Fruit fly (Drosophila melanogaster) whole organism, wandering third instar larva: ENCODE measurements around the gene Ugt302K1.

Experiments used
- Abd-B ChIP-seq: fragments of >200 bp; optimal IDR thresholded peaks from 2 replicates; lab custom pipeline; 2017; ENCODE audit warnings: missing biosample characterization, missing genetic modification characterization
- CrebA ChIP-seq: fragments of 200-800 bp; sonication (Bioruptor generic); optimal IDR thresholded peaks from 2 replicates; lab custom pipeline; 2016; ENCODE audit warnings: missing biosample characterization, mild to moderate bottlenecking, missing genetic modification characterization, borderline replicate concordance
- Dfd ChIP-seq: fragments of >200 bp; optimal IDR thresholded peaks from 2 replicates; lab custom pipeline; 2017; ENCODE audit warnings: missing biosample characterization, missing genetic modification characterization
- Dif ChIP-seq: fragments of 200-275, 200-300 bp; sonication (Bioruptor generic); optimal IDR thresholded peaks from 2 replicates; lab custom pipeline; 2018; ENCODE audit warnings: missing biosample characterization, missing genetic modification characterization; ENCODE audit not compliant: partially characterized antibody
- GATAd ChIP-seq: sonication (Bioruptor generic); optimal IDR thresholded peaks from 2 replicates; lab custom pipeline; 2016; ENCODE audit warnings: missing biosample characterization, missing genetic modification characterization
- HLH106 ChIP-seq: fragments of 200-800 bp; optimal IDR thresholded peaks from 3 replicates; lab custom pipeline; 2019; ENCODE audit warnings: missing biosample characterization, mild to moderate bottlenecking, missing genetic modification characterization, moderate library complexity
- Hnf4 ChIP-seq: fragments of 200-800 bp; sonication (Bioruptor generic); optimal IDR thresholded peaks from 2 replicates; lab custom pipeline; 2016; ENCODE audit warnings: missing biosample characterization, mild to moderate bottlenecking, missing genetic modification characterization
- Hr78 ChIP-seq: fragments of >200 bp; optimal IDR thresholded peaks from 2 replicates; lab custom pipeline; 2017; ENCODE audit warnings: missing biosample characterization, missing genetic modification characterization
- Jra ChIP-seq: sonication (Bioruptor generic); optimal IDR thresholded peaks from 2 replicates; lab custom pipeline; 2016; ENCODE audit warnings: missing biosample characterization, missing genetic modification characterization
- Mio ChIP-seq: sonication (Bioruptor generic); optimal IDR thresholded peaks from 2 replicates; lab custom pipeline; 2016; ENCODE audit warnings: missing biosample characterization, missing genetic modification characterization
- Myc ChIP-seq: fragments of >200 bp; optimal IDR thresholded peaks from 2 replicates; lab custom pipeline; 2017
- N ChIP-seq: fragments of >200 bp; optimal IDR thresholded peaks from 2 replicates; lab custom pipeline; 2018; ENCODE audit warnings: missing biosample characterization, missing external identifiers, missing genetic modification characterization
- OdsH ChIP-seq: fragments of 200-800 bp; sonication (Bioruptor generic); optimal IDR thresholded peaks from 2 replicates; lab custom pipeline; 2016; ENCODE audit warnings: missing biosample characterization, mild to moderate bottlenecking, missing genetic modification characterization
- Rel ChIP-seq, 2 experiments: fragments of 200-800 bp; sonication (Bioruptor generic) in 1 of 2; optimal IDR thresholded peaks; 2 replicates in 1 of 2; 3 replicates in 1 of 2; lab custom pipeline; 2016 to 2019; ENCODE audit warnings: mild to moderate bottlenecking in 2 of 2, missing biosample characterization in 2 of 2, missing genetic modification characterization in 2 of 2, moderate library complexity in 1 of 2
- Vsx2 ChIP-seq: fragments of 200-300, 225-300 bp; sonication (Bioruptor generic); optimal IDR thresholded peaks from 2 replicates; lab custom pipeline; 2018; ENCODE audit warnings: missing biosample characterization, missing genetic modification characterization; ENCODE audit not compliant: partially characterized antibody
- br ChIP-seq: fragments of 200-800 bp; sonication (Bioruptor generic); optimal IDR thresholded peaks from 2 replicates; lab custom pipeline; 2016; ENCODE audit warnings: missing biosample characterization, missing genetic modification characterization
- brk ChIP-seq: fragments of 200-800 bp; sonication (Bioruptor generic); optimal IDR thresholded peaks from 2 replicates; lab custom pipeline; 2016; ENCODE audit warnings: missing biosample characterization, mild to moderate bottlenecking, missing genetic modification characterization
- dl ChIP-seq, 2 experiments: fragments of 175-275, 200-275 bp in 1 of 2; fragments of 200-275 bp in 1 of 2; sonication (Bioruptor generic); optimal IDR thresholded peaks; lab custom pipeline; 2018; ENCODE audit warnings: mild to moderate bottlenecking in 2 of 2, missing biosample characterization in 2 of 2, missing genetic modification characterization in 2 of 2, moderate library complexity in 2 of 2; ENCODE audit not compliant: partially characterized antibody in 2 of 2, insufficient read depth in 1 of 2
- dmrt93B ChIP-seq: fragments of 200-800 bp; sonication (Bioruptor generic); optimal IDR thresholded peaks from 2 replicates; lab custom pipeline; 2018; ENCODE audit warnings: missing biosample characterization, mild to moderate bottlenecking, missing genetic modification characterization
- ey ChIP-seq: fragments of 200-800 bp; sonication (Bioruptor generic); optimal IDR thresholded peaks from 2 replicates; lab custom pipeline; 2016; ENCODE audit warnings: missing biosample characterization, missing genetic modification characterization
- foxo ChIP-seq, 2 experiments: fragments of 200-800 bp; sonication (Bioruptor generic); optimal IDR thresholded peaks; 2 replicates in 1 of 2; 3 replicates in 1 of 2; lab custom pipeline; 2016 to 2017; ENCODE audit warnings: missing biosample characterization in 2 of 2, missing genetic modification characterization in 2 of 2
- fru ChIP-seq: fragments of 200-800 bp; sonication (Bioruptor generic); optimal IDR thresholded peaks from 3 replicates; lab custom pipeline; 2016; ENCODE audit warnings: missing biosample characterization, mild to moderate bottlenecking, missing genetic modification characterization
- h ChIP-seq: fragments of 200-800 bp; sonication (Bioruptor generic); optimal IDR thresholded peaks from 3 replicates; lab custom pipeline; 2016; ENCODE audit warnings: missing biosample characterization, mild to moderate bottlenecking, missing genetic modification characterization
- jim ChIP-seq: fragments of 175-275, 200-325 bp; sonication (Bioruptor generic); optimal IDR thresholded peaks from 2 replicates; lab custom pipeline; 2016; ENCODE audit warnings: missing biosample characterization, mild to moderate bottlenecking, missing genetic modification characterization
- lola ChIP-seq: fragments of >200 bp; optimal IDR thresholded peaks from 2 replicates; lab custom pipeline; 2017; ENCODE audit warnings: missing biosample characterization, missing genetic modification characterization
- pan ChIP-seq: fragments of >200 bp; optimal IDR thresholded peaks from 2 replicates; lab custom pipeline; 2017
- psq ChIP-seq: fragments of 200-800 bp; sonication (Bioruptor generic); optimal IDR thresholded peaks from 3 replicates; lab custom pipeline; 2017; ENCODE audit warnings: missing biosample characterization, mild to moderate bottlenecking, missing genetic modification characterization, moderate library complexity
- rgr ChIP-seq: fragments of 200-800 bp; sonication (Bioruptor generic); optimal IDR thresholded peaks from 3 replicates; lab custom pipeline; 2016; ENCODE audit warnings: missing biosample characterization, mild to moderate bottlenecking, missing genetic modification characterization
- sage ChIP-seq: fragments of 200-800 bp; sonication (Bioruptor generic); optimal IDR thresholded peaks from 2 replicates; lab custom pipeline; 2016; ENCODE audit warnings: missing biosample characterization, mild to moderate bottlenecking, missing genetic modification characterization
- sv ChIP-seq: fragments of 200-800 bp; sonication (Bioruptor generic); optimal IDR thresholded peaks from 3 replicates; lab custom pipeline; 2016; ENCODE audit warnings: missing biosample characterization, missing genetic modification characterization
- usp ChIP-seq: fragments of >200 bp; optimal IDR thresholded peaks from 2 replicates; lab custom pipeline; 2017; ENCODE audit warnings: missing biosample characterization, missing genetic modification characterization
- woc ChIP-seq: sonication (Bioruptor generic); optimal IDR thresholded peaks from 2 replicates; lab custom pipeline; 2016; ENCODE audit warnings: missing biosample characterization, mild to moderate bottlenecking, missing genetic modification characterization

Gene Ugt302K1

DNA sequence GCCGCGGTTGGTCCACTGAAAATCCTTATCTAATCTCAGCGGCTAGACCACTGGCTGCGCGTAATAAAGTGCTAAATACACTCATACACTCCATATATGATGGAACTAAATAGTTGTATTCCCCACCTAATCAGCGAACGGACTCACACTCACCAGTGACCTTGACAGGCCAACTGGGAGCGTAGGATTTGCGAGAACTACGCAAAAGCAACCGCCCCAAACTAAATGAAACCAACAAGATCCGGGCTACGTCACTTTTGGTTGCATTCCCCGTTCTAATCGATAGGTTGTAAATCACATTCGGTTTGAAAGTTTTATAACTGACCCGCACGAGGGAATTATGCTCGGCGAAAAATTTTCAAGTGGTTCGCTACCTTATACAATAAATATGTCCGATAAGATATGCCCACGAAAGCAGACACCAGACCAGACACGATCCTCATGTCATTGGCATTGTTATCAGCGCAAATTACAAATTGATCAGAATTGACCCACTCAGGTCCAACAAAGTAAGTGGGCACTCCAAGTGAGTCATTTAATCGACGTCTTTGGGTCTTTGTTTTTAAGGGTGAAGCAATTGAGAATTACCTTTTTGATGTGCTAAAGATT is 45.7 kb upstream of the Ugt302K1 start:
- TF ChIP-seq dl (GFP tag; optimal IDR thresholded peaks at IDR 0.05; lab: Kevin White, UChicago; ENCODE audit: insufficient read depth in 1 of 2, partially characterized antibody in 2 of 2) (no peak), woc (GFP tag; lab: Kevin White, UChicago) (no peak), lola (no peak), jim (GFP tag; lab: Kevin White, UChicago) (no peak), Abd-B (GFP tag; lab: Kevin White, UChicago) (no peak), N (GFP tag; lab: Kevin White, UChicago) (no peak), h (GFP tag; lab: Kevin White, UChicago) (peak; percentile 36), fru (no peak), Rel (GFP tag; optimal IDR thresholded peaks at IDR 0.05; lab: Kevin White, UChicago) (no peak), Rel (tag; optimal IDR thresholded peaks at IDR 0.05; lab: Kevin White, UChicago) (peak; percentile 47), GATAd (GFP tag; lab: Kevin White, UChicago) (no peak), Mio (GFP tag; lab: Kevin White, UChicago) (no peak), dmrt93B (GFP tag; lab: Kevin White, UChicago) (no peak), Dif (GFP tag; lab: Kevin White, UChicago) (no peak), OdsH (GFP tag; lab: Kevin White, UChicago) (no peak), Myc (lab: Kevin White, UChicago) (no peak)

DNA sequence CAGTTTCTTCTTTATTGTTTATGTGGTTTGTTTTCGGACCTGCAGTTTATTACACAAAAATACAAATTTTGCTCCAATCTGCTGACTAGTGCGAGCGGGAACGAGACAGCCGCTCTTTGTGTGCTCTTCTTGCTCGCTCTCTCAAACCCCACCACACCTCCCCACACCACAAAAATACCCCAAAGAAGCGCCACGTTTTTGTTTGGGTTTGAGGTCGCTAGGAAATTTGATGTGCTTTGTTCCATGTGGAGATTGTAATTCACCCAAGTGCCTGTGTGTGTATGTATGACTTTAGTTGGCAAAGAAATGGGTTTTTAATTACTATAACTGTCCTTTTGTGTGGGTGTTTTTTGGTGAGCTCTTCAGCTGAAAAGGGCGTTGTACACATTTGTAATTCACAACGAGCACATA is 44.4 kb upstream of the Ugt302K1 start:
- TF ChIP-seq Rel (GFP tag; optimal IDR thresholded peaks at IDR 0.05; lab: Kevin White, UChicago), result no peak
- TF ChIP-seq Rel (tag; optimal IDR thresholded peaks at IDR 0.05; lab: Kevin White, UChicago), result peak; percentile 75
- no peak for TF ChIP-seq GATAd (GFP tag; lab: Kevin White, UChicago)
- no peak for TF ChIP-seq usp (GFP tag; lab: Kevin White, UChicago)
- peak; percentile 29 for TF ChIP-seq h (GFP tag; lab: Kevin White, UChicago)
- peak; percentile 19 for TF ChIP-seq Dif (GFP tag; lab: Kevin White, UChicago)
- TF ChIP-seq psq (GFP tag; lab: Kevin White, UChicago), result peak; percentile 48
- TF ChIP-seq woc (GFP tag; lab: Kevin White, UChicago), result peak; percentile 79
- peak; percentile 21 for TF ChIP-seq rgr (GFP tag; lab: Kevin White, UChicago)
- no peak for TF ChIP-seq pan (lab: Kevin White, UChicago)
- TF ChIP-seq Mio (GFP tag; lab: Kevin White, UChicago), result no peak
- TF ChIP-seq CrebA (GFP tag; lab: Kevin White, UChicago), result peak; percentile 84
- TF ChIP-seq Hr78 (GFP tag; lab: Kevin White, UChicago), result no peak
- TF ChIP-seq foxo (GFP tag; optimal IDR thresholded peaks at IDR 0.05; lab: Kevin White, UChicago), result peak in 1 of 2 experiments; percentile 9
- peak; percentile 21 for TF ChIP-seq HLH106 (tag; lab: Kevin White, UChicago)
- peak; percentile 8 for TF ChIP-seq Vsx2 (GFP tag; lab: Kevin White, UChicago)
- peak; percentile 5 for TF ChIP-seq Hnf4 (GFP tag; lab: Kevin White, UChicago)
- no peak for TF ChIP-seq dmrt93B (GFP tag; lab: Kevin White, UChicago)
- no peak for TF ChIP-seq Dfd (GFP tag; lab: Kevin White, UChicago)
- TF ChIP-seq ey (GFP tag; lab: Kevin White, UChicago), result no peak
- no peak for TF ChIP-seq brk (GFP tag; lab: Kevin White, UChicago)
- TF ChIP-seq Jra (GFP tag; lab: Kevin White, UChicago), result no peak
- peak; percentile 38 for TF ChIP-seq br
- TF ChIP-seq dl (GFP tag; optimal IDR thresholded peaks at IDR 0.05; lab: Kevin White, UChicago; ENCODE audit: insufficient read depth in 1 of 2, partially characterized antibody in 2 of 2), result peak; percentile 12 to 53
- TF ChIP-seq sage (GFP tag; lab: Kevin White, UChicago), result no peak
- no peak for TF ChIP-seq Myc (lab: Kevin White, UChicago)
- TF ChIP-seq N (GFP tag; lab: Kevin White, UChicago), result no peak
- TF ChIP-seq jim (GFP tag; lab: Kevin White, UChicago), result no peak

DNA sequence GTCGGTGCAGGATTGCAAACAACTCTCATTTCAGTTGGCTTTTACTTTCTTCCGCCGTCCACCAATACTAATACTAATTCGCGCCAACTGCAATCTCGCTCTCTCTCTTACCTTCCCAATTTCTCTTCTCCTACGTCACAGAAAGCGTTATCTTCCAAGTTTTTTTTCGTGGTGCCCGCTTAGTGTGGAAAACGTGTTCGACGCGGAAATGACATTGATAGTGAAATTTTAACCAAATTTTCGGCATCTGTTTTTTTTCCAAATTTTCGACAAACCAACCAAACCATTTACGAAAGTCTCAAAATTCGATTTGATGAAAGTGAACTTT is 43.7 kb upstream of the Ugt302K1 start, which contains the start of gene cu:
TSS of gene cu (plus strand) at position 204 of the 328 bp plus-strand sequence.
- TF ChIP-seq Dif (GFP tag; lab: Kevin White, UChicago) (peak; percentile 62), Jra (GFP tag; lab: Kevin White, UChicago) (peak; percentile 86), OdsH (GFP tag; lab: Kevin White, UChicago) (no peak), sv (peak; percentile 32), Hr78 (GFP tag; lab: Kevin White, UChicago) (no peak), dl (GFP tag; optimal IDR thresholded peaks at IDR 0.05; lab: Kevin White, UChicago; ENCODE audit: insufficient read depth in 1 of 2, partially characterized antibody in 2 of 2) (peak; percentile 76 to 82), psq (GFP tag; lab: Kevin White, UChicago) (no peak), Vsx2 (GFP tag; lab: Kevin White, UChicago) (peak; percentile 12), woc (GFP tag; lab: Kevin White, UChicago) (no peak), brk (GFP tag; lab: Kevin White, UChicago) (peak; percentile 60), foxo (GFP tag; optimal IDR thresholded peaks at IDR 0.05; lab: Kevin White, UChicago) (no peak)
